Worm (Caenorhabditis elegans): ENCODE data around the gene ril-2.
A peak's percentile ranks its signal among the peaks of the same experiment; 100 is the strongest.

The ril-2 gene

DNA sequence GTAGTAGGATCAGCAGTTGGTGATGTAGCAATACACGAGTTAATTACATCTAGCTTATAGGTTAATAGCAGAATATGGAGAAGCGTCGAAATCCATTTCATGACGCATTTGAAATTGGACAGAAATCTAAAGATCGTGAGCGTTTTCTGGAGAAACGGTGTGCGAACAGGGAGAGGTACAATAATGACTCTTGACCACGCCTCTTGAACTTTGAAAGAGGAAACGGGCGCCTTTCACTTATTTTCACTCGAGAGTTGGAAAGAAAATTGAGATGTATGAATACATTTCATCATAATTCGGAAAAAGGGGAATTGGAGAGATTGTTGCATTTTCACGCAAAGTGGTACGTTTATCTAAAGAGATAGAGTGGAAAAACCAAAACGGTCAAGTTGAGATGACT, 30.8 kb upstream of the ril-2 start, which contains the start of gene F56H9.6:
Gene F56H9.6, minus strand, starts transcription at position 101 of the 400 bp plus-strand sequence.
- TF ChIP-seq nhr-120 (GFP tag; IDR thresholded peaks at IDR 0.05) (0 out of 2 replicates have a peak, but pooled peaks have one; percentile 12), ztf-18 (tag; optimal IDR thresholded peaks at IDR 0.05) (no peak)

- TF ChIP-seq ceh-27 (GFP tag; optimal IDR thresholded peaks at IDR 0.05) (peak; percentile 8), Y95B8A.8 (GFP tag; IDR thresholded peaks at IDR 0.05) (no peak)
Observed at ce11 chrV:12624371-12624770, 25.4 kb upstream of the ril-2 start, which contains the start of gene F56H9.9. F56H9.9 (minus strand) TSS chrV:12624471.

DNA sequence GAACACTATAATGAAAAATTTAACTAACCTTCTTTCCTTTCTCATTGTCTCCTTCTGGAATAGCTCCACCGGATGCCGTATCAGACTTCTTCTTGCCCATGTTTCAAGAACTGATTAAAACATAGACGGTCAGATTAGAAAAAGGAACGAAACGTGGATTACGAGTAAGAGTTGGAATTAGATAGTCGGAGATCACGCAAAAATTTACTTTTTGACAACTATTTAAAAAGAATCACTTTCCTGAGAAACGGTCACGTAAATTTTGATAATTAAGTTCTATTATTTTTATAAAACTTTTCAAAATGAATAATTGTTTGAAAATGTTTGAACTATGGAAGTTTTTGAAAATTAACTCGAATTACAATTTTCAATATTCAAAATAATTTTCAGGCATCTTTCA, 13.2 kb upstream of the ril-2 start, which contains the start of gene cyc-2.2:
Gene cyc-2.2, minus strand, starts transcription at position 101 of the 400 bp plus-strand sequence.
- TF ChIP-seq ztf-22 (GFP tag; optimal IDR thresholded peaks at IDR 0.05) (no peak), lir-1 (GFP tag; conservative IDR thresholded peaks at IDR 0.05) (no peak), dpff-1 (tag; optimal IDR thresholded peaks at IDR 0.05) (no peak), nhr-90 (tag; optimal IDR thresholded peaks at IDR 0.05) (no peak), cebp-2 (GFP tag; IDR thresholded peaks at IDR 0.05) (no peak), atf-7 (tag; optimal IDR thresholded peaks at IDR 0.05) (no peak), xnd-1 (tag; optimal IDR thresholded peaks at IDR 0.05) (no peak), F10E7.11 (tag; optimal IDR thresholded peaks at IDR 0.05) (no peak), madf-10 (tag; optimal IDR thresholded peaks at IDR 0.05) (no peak), nhr-27 (tag; optimal IDR thresholded peaks at IDR 0.05) (no peak), ZK185.1 (tag; optimal IDR thresholded peaks at IDR 0.05; ENCODE audit: poor library complexity, severe bottlenecking) (no peak)

- TF ChIP-seq K12H6.12 (tag; optimal IDR thresholded peaks at IDR 0.05) = no peak
Observed at ce11 chrV:12611029-12611428, 12.1 kb upstream of the ril-2 start, which contains the start of gene cubn-1. cubn-1 (plus strand) TSS chrV:12611329.

ce11 chrV:12609526-12609925, 10.6 kb upstream of the ril-2 start, which contains the start of gene ZC116.1:
ZC116.1 (plus strand) TSS chrV:12609826.
- no peak for TF ChIP-seq ceh-58 (GFP tag; IDR thresholded peaks at IDR 0.05)

DNA sequence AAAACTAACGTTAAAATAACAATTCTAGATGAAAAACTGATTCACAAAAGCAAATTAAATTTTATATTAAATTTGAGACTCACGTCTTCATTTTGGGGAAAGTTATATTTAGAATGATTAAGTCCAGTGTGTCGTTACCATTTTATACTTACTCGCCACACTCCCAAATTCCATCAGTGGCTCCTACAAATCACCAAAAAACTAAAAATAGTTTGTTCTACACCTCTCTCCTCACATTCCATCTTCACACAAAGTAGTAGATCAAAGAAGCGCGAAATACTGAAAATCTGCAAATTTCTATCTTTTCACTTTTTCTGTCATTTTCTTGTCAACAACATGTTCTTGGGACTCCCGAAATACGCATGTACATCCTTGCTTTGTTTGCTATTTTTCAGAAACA, 9.9 kb upstream of the ril-2 start, which contains the start of gene ZC116.5:
Gene ZC116.5, minus strand, starts transcription at position 101 of the 400 bp plus-strand sequence.
- no peak for TF ChIP-seq unc-62 (GFP tag; optimal IDR thresholded peaks at IDR 0.05)
- no peak for TF ChIP-seq lin-40 (tag; optimal IDR thresholded peaks at IDR 0.05)
- TF ChIP-seq zim-3 (tag; optimal IDR thresholded peaks at IDR 0.05) = no peak
- no peak for TF ChIP-seq tlf-1 (GFP tag; optimal IDR thresholded peaks at IDR 0.05)
- no peak for TF ChIP-seq ceh-40 (GFP tag; IDR thresholded peaks at IDR 0.05)
- TF ChIP-seq ceh-79 (tag; optimal IDR thresholded peaks at IDR 0.05) = no peak
- TF ChIP-seq madf-6 (GFP tag; IDR thresholded peaks at IDR 0.05) = no peak
- TF ChIP-seq nfya-1 (tag; optimal IDR thresholded peaks at IDR 0.05; ENCODE audit: borderline replicate concordance, insufficient read depth) = no peak
- no peak for TF ChIP-seq attf-5 (GFP tag; optimal IDR thresholded peaks at IDR 0.05)

- TF ChIP-seq lin-54 (GFP tag; optimal IDR thresholded peaks at IDR 0.05) = no peak
- TF ChIP-seq him-1 (tag; optimal IDR thresholded peaks at IDR 0.05) = peak; percentile 29
- no peak for TF ChIP-seq ceh-40 (GFP tag; IDR thresholded peaks at IDR 0.05)
- TF ChIP-seq tbp1 (GFP tag; optimal IDR thresholded peaks at IDR 0.05) = no peak
Observed at ce11 chrV:12607113-12607512, 8.2 kb upstream of the ril-2 start, which contains the start of gene erg-28. erg-28 (plus strand) TSS chrV:12607413.
